Worm (Caenorhabditis elegans) whole organism, L3 larva: ENCODE measurements around the gene ppt-1.

Experiments used
- ZK546.5 ChIP-seq: sonication (generic microtip); optimal IDR thresholded peaks from 2 replicates; lab custom pipeline; 2017; ENCODE audit warnings: missing biosample characterization, missing genetic modification characterization
- aly-2 ChIP-seq: fragments of 150-350 bp; optimal IDR thresholded peaks from 2 replicates; lab custom pipeline; 2014; ENCODE audit warnings: missing biosample characterization, missing genetic modification characterization
- ama-1 ChIP-seq: fragments of 150-350 bp; optimal IDR thresholded peaks from 2 replicates; lab custom pipeline; 2018
- ceh-16 ChIP-seq: sonication (generic microtip); optimal IDR thresholded peaks from 2 replicates; lab custom pipeline; 2017; ENCODE audit warnings: missing biosample characterization, missing genetic modification characterization
- ceh-28 ChIP-seq: fragments of 150-350 bp; optimal IDR thresholded peaks from 2 replicates; lab custom pipeline; 2014; ENCODE audit warnings: missing biosample characterization, missing genetic modification reagents, missing genetic modification characterization
- ceh-82 ChIP-seq: fragments of 150-350 bp; optimal IDR thresholded peaks from 2 replicates; lab custom pipeline; 2014; ENCODE audit warnings: missing biosample characterization, missing genetic modification characterization
- ceh-9 ChIP-seq: sonication (generic microtip); optimal IDR thresholded peaks from 2 replicates; lab custom pipeline; 2018; ENCODE audit warnings: missing biosample characterization, missing genetic modification characterization
- daf-12 ChIP-seq: fragments of 150-350 bp; optimal IDR thresholded peaks from 2 replicates; lab custom pipeline; 2014; ENCODE audit warnings: missing biosample characterization, missing genetic modification reagents, missing genetic modification characterization
- egl-27 ChIP-seq: sonication (generic microtip); optimal IDR thresholded peaks from 4 replicates; lab custom pipeline; 2017; ENCODE audit warnings: missing biosample characterization, missing genetic modification reagents, missing genetic modification characterization
- egl-5 ChIP-seq: fragments of 150-350 bp; optimal IDR thresholded peaks from 2 replicates; lab custom pipeline; 2017; ENCODE audit warnings: missing biosample characterization, missing genetic modification reagents, missing genetic modification characterization, inconsistent platforms
- elt-1 ChIP-seq: fragments of 150-350 bp; optimal IDR thresholded peaks from 2 replicates; lab custom pipeline; 2014; ENCODE audit warnings: missing biosample characterization, missing genetic modification characterization
- elt-2 ChIP-seq: sonication (generic microtip); optimal IDR thresholded peaks from 2 replicates; lab custom pipeline; 2016; ENCODE audit warnings: missing genetic modification reagents, mild to moderate bottlenecking, missing genetic modification characterization, missing compliant biosample characterization
- elt-3 ChIP-seq, 3 experiments: fragments of 150-350 bp in 1 of 3; sonication (generic microtip) in 2 of 3; optimal IDR thresholded peaks; 2 replicates in 2 of 3; 4 replicates in 1 of 3; lab custom pipeline; 2014 to 2017; ENCODE audit warnings: missing biosample characterization in 3 of 3, missing genetic modification characterization in 3 of 3
- fkh-10 ChIP-seq: sonication (generic microtip); optimal IDR thresholded peaks from 2 replicates; lab custom pipeline; 2017; ENCODE audit warnings: missing biosample characterization, missing genetic modification reagents, missing genetic modification characterization
- fkh-2 ChIP-seq: fragments of 150-350 bp; optimal IDR thresholded peaks from 2 replicates; lab custom pipeline; 2014; ENCODE audit warnings: missing biosample characterization, missing genetic modification reagents, missing genetic modification characterization
- hmg-11 ChIP-seq: sonication (generic microtip); optimal IDR thresholded peaks from 2 replicates; lab custom pipeline; 2016; ENCODE audit warnings: missing genetic modification characterization, missing compliant biosample characterization
- jun-1 ChIP-seq: fragments of 150-350 bp; optimal IDR thresholded peaks from 2 replicates; lab custom pipeline; 2014; ENCODE audit warnings: missing biosample characterization, missing genetic modification reagents, missing genetic modification characterization
- lin-15B ChIP-seq: fragments of 150-350 bp; optimal IDR thresholded peaks from 2 replicates; lab custom pipeline; 2014; ENCODE audit warnings: missing biosample characterization, missing genetic modification characterization
- lin-39 ChIP-seq: fragments of 150-350 bp; optimal IDR thresholded peaks from 2 replicates; lab custom pipeline; 2018; ENCODE audit warnings: missing biosample characterization, missing genetic modification reagents, missing genetic modification characterization
- lsy-12 ChIP-seq: sonication (generic microtip); optimal IDR thresholded peaks from 2 replicates; lab custom pipeline; 2016; ENCODE audit warnings: mild to moderate bottlenecking, missing genetic modification characterization, missing compliant biosample characterization
- nfya-1 ChIP-seq: sonication (generic microtip); optimal IDR thresholded peaks from 2 replicates; lab custom pipeline; 2017; ENCODE audit warnings: missing genetic modification characterization, mild to moderate bottlenecking, missing compliant biosample characterization, antibody characterized with exemption, moderate library complexity; ENCODE audit not compliant: insufficient read depth
- nhr-11 ChIP-seq: fragments of 150-350 bp; optimal IDR thresholded peaks from 2 replicates; lab custom pipeline; 2014; ENCODE audit warnings: missing biosample characterization, missing genetic modification characterization
- nhr-23 ChIP-seq: fragments of 150-350 bp; optimal IDR thresholded peaks from 2 replicates; lab custom pipeline; 2014; ENCODE audit warnings: missing biosample characterization, missing genetic modification reagents, missing genetic modification characterization
- nhr-25 ChIP-seq: sonication (generic microtip); optimal IDR thresholded peaks from 2 replicates; lab custom pipeline; 2017; ENCODE audit warnings: missing biosample characterization, missing genetic modification characterization
- nhr-28 ChIP-seq: fragments of 150-350 bp; optimal IDR thresholded peaks from 2 replicates; lab custom pipeline; 2014; ENCODE audit warnings: missing biosample characterization, missing genetic modification characterization
- nhr-43 ChIP-seq: sonication (generic microtip); optimal IDR thresholded peaks from 2 replicates; lab custom pipeline; 2016; ENCODE audit warnings: mild to moderate bottlenecking, missing genetic modification characterization, missing compliant biosample characterization; ENCODE audit not compliant: poor library complexity, severe bottlenecking
- nhr-67 ChIP-seq: fragments of 150-350 bp; optimal IDR thresholded peaks from 2 replicates; lab custom pipeline; 2014; ENCODE audit warnings: missing biosample characterization, missing genetic modification characterization
- nhr-77 ChIP-seq: fragments of 150-350 bp; optimal IDR thresholded peaks from 2 replicates; lab custom pipeline; 2014; ENCODE audit warnings: missing biosample characterization, missing genetic modification characterization
- pha-4 ChIP-seq: fragments of 150-350 bp; optimal IDR thresholded peaks from 2 replicates; lab custom pipeline; 2014; ENCODE audit warnings: missing biosample characterization, missing genetic modification reagents, missing genetic modification characterization
- pqm-1 ChIP-seq: fragments of 150-350 bp; optimal IDR thresholded peaks from 2 replicates; lab custom pipeline; 2017; ENCODE audit warnings: missing biosample characterization, missing genetic modification characterization, inconsistent platforms
- skn-1 ChIP-seq: fragments of 150-350 bp; optimal IDR thresholded peaks from 2 replicates; lab custom pipeline; 2014; ENCODE audit warnings: missing biosample characterization, missing genetic modification characterization
- snpc-4 ChIP-seq: fragments of 150-350 bp; optimal IDR thresholded peaks from 2 replicates; lab custom pipeline; 2014; ENCODE audit warnings: missing biosample characterization, missing genetic modification characterization
- tbx-2 ChIP-seq: sonication (generic microtip); optimal IDR thresholded peaks from 2 replicates; lab custom pipeline; 2016; ENCODE audit warnings: mild to moderate bottlenecking, missing genetic modification characterization, missing compliant biosample characterization
- unc-39 ChIP-seq: sonication (generic microtip); optimal IDR thresholded peaks from 4 replicates; lab custom pipeline; 2017; ENCODE audit warnings: missing biosample characterization, missing genetic modification characterization
- unc-62 ChIP-seq: fragments of 150-350 bp; sonication (generic microtip); optimal IDR thresholded peaks from 4 replicates; lab custom pipeline; 2014; ENCODE audit warnings: missing biosample characterization, missing genetic modification reagents, missing genetic modification characterization
- zag-1 ChIP-seq: fragments of 150-350 bp; optimal IDR thresholded peaks from 2 replicates; lab custom pipeline; 2014; ENCODE audit warnings: missing biosample characterization, missing genetic modification characterization
- ztf-11 ChIP-seq: fragments of 150-350 bp; optimal IDR thresholded peaks from 2 replicates; lab custom pipeline; 2014; ENCODE audit warnings: missing biosample characterization, missing genetic modification characterization
- ztf-4 ChIP-seq: fragments of 150-350 bp; optimal IDR thresholded peaks from 2 replicates; lab custom pipeline; 2014; ENCODE audit warnings: missing biosample characterization, missing genetic modification characterization

The ppt-1 gene

ce11 chrV:6662505-6662904 lies 36.4 kb upstream of the ppt-1 start:
- TF ChIP-seq nhr-11 (tag; lab: Kevin White, UChicago) = no peak
- TF ChIP-seq jun-1 (tag; lab: Kevin White, UChicago) = no peak
- no peak for TF ChIP-seq nfya-1
- no peak for TF ChIP-seq ceh-9
- TF ChIP-seq ztf-11 (tag; lab: Kevin White, UChicago) = no peak
- no peak for TF ChIP-seq lsy-12 (tag; lab: Kevin White, UChicago)
- TF ChIP-seq fkh-2 (tag; lab: Kevin White, UChicago) = no peak
- no peak for TF ChIP-seq aly-2 (tag; lab: Kevin White, UChicago)
- no peak for TF ChIP-seq fkh-10 (GFP tag; lab: Kevin White, UChicago)
- no peak for TF ChIP-seq ceh-16 (tag; lab: Kevin White, UChicago)
- TF ChIP-seq zag-1 = no peak
- TF ChIP-seq, all 47 proteins: peak for 0

ce11 chrV:6661658-6662057 lies 35.5 kb upstream of the ppt-1 start:
- TF ChIP-seq unc-62 = no peak
- TF ChIP-seq ZK546.5 = no peak

DNA sequence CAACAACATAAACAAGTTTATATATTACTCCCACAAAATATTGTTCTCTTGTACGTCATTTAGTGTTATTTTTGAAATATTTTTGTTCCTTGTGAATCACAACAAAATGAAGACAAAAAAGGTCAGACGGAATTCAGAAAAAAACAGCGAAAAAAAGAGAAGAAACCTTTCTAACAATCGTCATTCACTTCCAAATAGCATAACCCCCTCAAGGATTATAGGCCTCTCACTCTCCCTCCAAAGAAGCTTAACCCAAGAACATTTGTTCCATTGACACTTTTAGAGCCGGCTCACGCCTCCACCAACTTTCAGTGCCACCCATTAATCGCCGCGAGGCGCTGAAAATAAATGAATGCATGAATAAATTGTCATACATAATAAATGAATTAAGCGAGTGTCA lies 33.4 kb upstream of the ppt-1 start:
- TF ChIP-seq daf-12 (tag; lab: Kevin White, UChicago) (no peak), lin-39 (tag; lab: Kevin White, UChicago) (peak; percentile 24)

- TF ChIP-seq ceh-82 (tag; lab: Kevin White, UChicago) = peak; percentile 85
- peak; percentile 81 for TF ChIP-seq snpc-4
- no peak for TF ChIP-seq nhr-67 (tag; lab: Kevin White, UChicago)
- no peak for TF ChIP-seq ceh-9
- peak; percentile 83 for TF ChIP-seq hmg-11 (tag; lab: Kevin White, UChicago)
- peak; percentile 5 for TF ChIP-seq tbx-2 (tag; lab: Kevin White, UChicago)
- no peak for TF ChIP-seq egl-27 (tag; lab: Kevin White, UChicago)
- peak; percentile 86 for TF ChIP-seq lin-39 (tag; lab: Kevin White, UChicago)
- TF ChIP-seq nfya-1 = peak; percentile 57
- peak; percentile 9 for TF ChIP-seq unc-62
- peak; percentile 52 for TF ChIP-seq lin-15B
- no peak for TF ChIP-seq ZK546.5
- no peak for TF ChIP-seq ama-1 (lab: Kevin White, UChicago)
Observed at ce11 chrV:6658765-6659164, 32.6 kb upstream of the ppt-1 start.

DNA sequence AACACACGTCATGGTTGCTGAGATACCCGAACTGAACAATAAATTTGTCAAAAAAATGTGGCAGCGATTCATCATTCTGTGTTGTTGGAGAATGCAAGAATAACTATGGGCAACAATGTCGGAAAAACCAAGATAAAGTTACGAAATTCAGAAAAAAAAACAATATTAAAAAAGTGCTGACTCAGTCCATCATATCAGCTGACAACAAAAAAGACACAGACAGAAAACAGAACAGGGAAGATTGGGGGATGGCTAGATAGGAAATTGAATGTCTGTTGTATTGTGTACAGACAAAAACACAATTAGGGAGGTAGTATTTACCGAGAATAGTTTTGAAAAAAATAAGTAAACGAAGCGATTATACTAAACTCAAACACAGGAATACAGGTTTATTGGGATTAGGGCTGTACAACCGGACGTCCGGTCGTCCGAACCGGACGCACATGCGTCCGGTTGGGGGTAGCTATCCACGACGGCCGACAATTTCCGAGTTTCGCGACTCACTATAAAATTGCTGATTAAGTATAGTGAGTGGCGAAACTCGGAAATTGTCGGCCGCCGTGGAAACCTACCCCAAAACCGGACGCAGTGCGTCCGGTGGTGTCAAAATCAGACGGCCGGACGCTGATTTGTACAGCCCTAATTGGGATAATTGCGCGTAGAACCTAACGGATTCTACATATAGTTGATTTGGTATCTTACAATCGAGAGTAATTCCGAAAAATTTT lies 31.6 kb upstream of the ppt-1 start:
- TF ChIP-seq lin-15B (no peak), ZK546.5 (no peak), ceh-28 (tag; lab: Kevin White, UChicago) (peak; percentile 7), elt-2 (tag; lab: Kevin White, UChicago) (peak; percentile 12), pha-4 (tag; lab: Kevin White, UChicago) (peak; percentile 59), nhr-28 (tag; lab: Kevin White, UChicago) (no peak), unc-39 (tag; lab: Kevin White, UChicago) (no peak), hmg-11 (tag; lab: Kevin White, UChicago) (no peak)

DNA sequence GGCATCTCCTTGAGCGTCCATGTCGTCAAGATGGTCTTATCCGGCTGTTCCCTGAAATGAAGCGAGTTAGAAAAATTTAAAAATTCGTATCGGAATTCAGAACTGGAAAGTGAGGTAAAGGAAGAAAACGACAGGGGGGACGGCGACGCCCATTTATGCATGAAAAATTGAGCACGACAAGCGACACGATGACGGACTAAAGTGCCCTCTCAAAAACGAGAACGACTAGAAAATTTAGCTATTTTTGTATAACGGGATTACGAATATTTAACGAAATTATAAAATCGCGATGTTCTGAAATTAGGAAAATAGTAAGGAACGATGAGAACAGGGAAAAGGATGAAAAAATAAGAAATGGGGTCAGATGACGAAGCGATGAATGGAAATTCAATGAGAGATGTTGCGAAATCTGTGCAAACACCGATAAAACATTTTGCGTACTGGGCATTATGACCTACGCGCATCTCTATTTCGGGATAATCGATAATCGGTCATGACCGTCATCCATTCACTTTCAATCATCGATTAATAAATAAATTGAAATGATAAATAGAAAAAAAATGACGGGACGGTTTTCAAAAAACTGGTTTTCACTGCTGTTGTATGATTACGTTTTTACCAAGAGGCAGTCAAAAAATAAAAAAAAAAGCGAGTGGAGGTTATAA lies 30.4 kb upstream of the ppt-1 start, which contains the start of gene snb-1:
TSS of gene snb-1 (minus strand) at position 51 of the 665 bp plus-strand sequence.
- TF ChIP-seq nhr-77 = peak; percentile 12
- TF ChIP-seq lsy-12 (tag; lab: Kevin White, UChicago) = peak; percentile 34
- no peak for TF ChIP-seq hmg-11 (tag; lab: Kevin White, UChicago)
- TF ChIP-seq skn-1 (tag; lab: Kevin White, UChicago) = peak; percentile 35
- no peak for TF ChIP-seq nhr-67 (tag; lab: Kevin White, UChicago)
- TF ChIP-seq lin-15B = peak; percentile 34
- peak; percentile 6 for TF ChIP-seq snpc-4
- TF ChIP-seq aly-2 (tag; lab: Kevin White, UChicago) = no peak
- peak; percentile 80 for TF ChIP-seq nhr-25
- peak; percentile 12 for TF ChIP-seq ztf-4 (tag; lab: Kevin White, UChicago)
- TF ChIP-seq egl-5 (tag; lab: Kevin White, UChicago) = peak; percentile 35
- TF ChIP-seq jun-1 (tag; lab: Kevin White, UChicago) = peak; percentile 42
- peak; percentile 95 for TF ChIP-seq ceh-28 (tag; lab: Kevin White, UChicago)
- TF ChIP-seq pqm-1 (tag; lab: Kevin White, UChicago) = peak; percentile 54
- no peak for TF ChIP-seq fkh-10 (GFP tag; lab: Kevin White, UChicago)
- TF ChIP-seq pha-4 (tag; lab: Kevin White, UChicago) = peak; percentile 69
- peak; percentile 86 for TF ChIP-seq ceh-82 (tag; lab: Kevin White, UChicago)
- no peak for TF ChIP-seq elt-3 (tag; optimal IDR thresholded peaks at IDR 0.05; lab: Kevin White, UChicago)
- peak; percentile 29 for TF ChIP-seq lin-39 (tag; lab: Kevin White, UChicago)
- peak; percentile 68 for TF ChIP-seq nfya-1
- TF ChIP-seq nhr-43 (tag; lab: Kevin White, UChicago) = peak; percentile 13
- TF ChIP-seq nhr-11 (tag; lab: Kevin White, UChicago) = no peak
- TF ChIP-seq nhr-23 (tag; lab: Kevin White, UChicago) = peak; percentile 97
- TF ChIP-seq elt-1 = no peak
- TF ChIP-seq elt-2 (tag; lab: Kevin White, UChicago) = peak; percentile 23
